Fruit fly (Drosophila melanogaster) whole organism, embryonic: ENCODE data around the gene CG11052.

Source experiments
- C15 ChIP-seq: fragments of 200-800 bp; sonication (Bioruptor generic); IDR thresholded peaks from 3 replicates; pipeline ENCODE4 v1.3.6; 2022; ENCODE audit warnings: missing biosample characterization, missing genetic modification characterization
- CG10267 ChIP-seq: fragments of 200-800 bp; sonication (Bioruptor generic); optimal IDR thresholded peaks from 2 replicates; lab custom pipeline; 2018; ENCODE audit warnings: missing biosample characterization, mild to moderate bottlenecking, missing genetic modification characterization, moderate library complexity
- CG10431 ChIP-seq: fragments of 200-800 bp; sonication (Bioruptor generic); optimal IDR thresholded peaks from 3 replicates; lab custom pipeline; 2018; ENCODE audit warnings: missing biosample characterization, mild to moderate bottlenecking, missing genetic modification characterization
- CG10543 ChIP-seq: fragments of 200-800 bp; sonication (Bioruptor generic); optimal IDR thresholded peaks from 3 replicates; lab custom pipeline; 2017; ENCODE audit warnings: missing biosample characterization, mild to moderate bottlenecking, missing genetic modification characterization, moderate library complexity
- CG12104 ChIP-seq: fragments of 200-800 bp; sonication (Bioruptor generic); optimal IDR thresholded peaks from 3 replicates; lab custom pipeline; 2016; ENCODE audit warnings: missing biosample characterization, missing genetic modification characterization
- CG12391 ChIP-seq: fragments of 200-800 bp; sonication (Bioruptor generic); optimal IDR thresholded peaks from 3 replicates; lab custom pipeline; 2018; ENCODE audit warnings: missing biosample characterization, mild to moderate bottlenecking, missing genetic modification characterization, moderate library complexity
- CG14667 ChIP-seq: fragments of 200-800 bp; sonication (Bioruptor generic); IDR thresholded peaks from 2 replicates; pipeline ENCODE4 v1.3.6; 2022; ENCODE audit warnings: missing biosample characterization, missing genetic modification characterization
- CG15073 ChIP-seq: fragments of 200-800 bp; sonication (Bioruptor generic); optimal IDR thresholded peaks from 2 replicates; lab custom pipeline; 2016; ENCODE audit warnings: missing biosample characterization, missing genetic modification characterization
- CG1603 ChIP-seq: fragments of 200-800 bp; sonication (Bioruptor generic); optimal IDR thresholded peaks from 2 replicates; lab custom pipeline; 2019; ENCODE audit warnings: missing biosample characterization, mild to moderate bottlenecking, missing genetic modification characterization, moderate library complexity
- CG17912 ChIP-seq: fragments of 200-800 bp; sonication (Bioruptor generic); optimal IDR thresholded peaks from 2 replicates; lab custom pipeline; 2018; ENCODE audit warnings: missing biosample characterization, mild to moderate bottlenecking, missing genetic modification characterization
- CG1832 ChIP-seq: fragments of 200-800 bp; sonication (Bioruptor generic); optimal IDR thresholded peaks from 2 replicates; lab custom pipeline; 2017; ENCODE audit warnings: missing biosample characterization, mild to moderate bottlenecking, missing genetic modification characterization, inconsistent platforms
- CG2120 ChIP-seq: fragments of 200-800 bp; sonication (Bioruptor generic); optimal IDR thresholded peaks from 3 replicates; lab custom pipeline; 2016; ENCODE audit warnings: missing biosample characterization, missing genetic modification characterization
- CG2889 ChIP-seq: fragments of 200-800 bp; sonication (Bioruptor generic); IDR thresholded peaks from 3 replicates; pipeline ENCODE4 v1.3.6; 2022; ENCODE audit warnings: missing biosample characterization, missing genetic modification characterization
- CG3065 ChIP-seq: fragments of 200-800 bp; sonication (Bioruptor generic); optimal IDR thresholded peaks from 2 replicates; lab custom pipeline; 2016; ENCODE audit warnings: missing biosample characterization, missing genetic modification characterization
- CG31441 ChIP-seq: fragments of 200-800 bp; sonication (Bioruptor generic); IDR thresholded peaks from 2 replicates; pipeline ENCODE4 v1.3.6; 2022; ENCODE audit warnings: missing biosample characterization, missing genetic modification characterization
- CG3726 ChIP-seq: fragments of 200-800 bp; sonication (Bioruptor generic); IDR thresholded peaks from 3 replicates; pipeline ENCODE4, ENCODE4 v1.3.6; 2022; ENCODE audit warnings: missing biosample characterization, missing genetic modification characterization
- CG3995 ChIP-seq: fragments of 200-800 bp; sonication (Bioruptor generic); optimal IDR thresholded peaks from 3 replicates; lab custom pipeline; 2016; ENCODE audit warnings: missing biosample characterization, missing genetic modification characterization
- CG42726 ChIP-seq: fragments of 200-800 bp; sonication (Bioruptor generic); IDR thresholded peaks from 2 replicates; pipeline ENCODE4 v1.3.6; 2022; ENCODE audit warnings: missing biosample characterization, missing genetic modification characterization; ENCODE audit not compliant: partially characterized antibody
- CG43689 ChIP-seq: fragments of 200-800 bp; sonication (Bioruptor generic); IDR thresholded peaks from 2 replicates; pipeline ENCODE4 v1.3.6; 2022; ENCODE audit warnings: missing biosample characterization, missing genetic modification characterization
- CG4424 ChIP-seq: fragments of 200-800 bp; sonication (Bioruptor generic); optimal IDR thresholded peaks from 3 replicates; lab custom pipeline; 2016; ENCODE audit warnings: missing biosample characterization, missing genetic modification characterization
- CG5245 ChIP-seq: fragments of 200-800 bp; sonication (Bioruptor generic); optimal IDR thresholded peaks from 3 replicates; lab custom pipeline; 2016; ENCODE audit warnings: missing biosample characterization, missing genetic modification characterization
- CG5953 ChIP-seq: fragments of 200-800 bp; sonication (Bioruptor generic); IDR thresholded peaks from 2 replicates; pipeline ENCODE4 v1.3.6; 2022; ENCODE audit warnings: missing biosample characterization, missing genetic modification characterization
- CG6272 ChIP-seq: fragments of 200-800 bp; sonication (Bioruptor generic); IDR thresholded peaks from 2 replicates; pipeline ENCODE4 v1.3.6; 2022; ENCODE audit warnings: missing biosample characterization, missing genetic modification characterization
- CG8388 ChIP-seq: fragments of 200-800 bp; sonication (Bioruptor generic); optimal IDR thresholded peaks from 2 replicates; lab custom pipeline; 2019; ENCODE audit warnings: missing biosample characterization, mild to moderate bottlenecking, missing genetic modification characterization, moderate library complexity
- CG9932 ChIP-seq: fragments of 200-800 bp; sonication (Bioruptor generic); IDR thresholded peaks from 2 replicates; pipeline ENCODE4 v1.3.6; 2022; ENCODE audit warnings: missing biosample characterization, missing genetic modification characterization
- Dad ChIP-seq: fragments of 200-800 bp; sonication (Bioruptor generic); optimal IDR thresholded peaks from 3 replicates; lab custom pipeline; 2016; ENCODE audit warnings: missing biosample characterization, missing genetic modification characterization
- Doc3 ChIP-seq: fragments of 200-800 bp; sonication (Bioruptor generic); IDR thresholded peaks from 3 replicates; pipeline ENCODE4 v1.3.6; 2022; ENCODE audit warnings: missing biosample characterization, missing genetic modification characterization; ENCODE audit not compliant: partially characterized antibody
- E2f1 ChIP-seq: fragments of 200-800 bp; sonication (Bioruptor generic); IDR thresholded peaks from 2 replicates; pipeline ENCODE4 v1.3.6; 2022; ENCODE audit warnings: missing biosample characterization, missing genetic modification characterization
- Eip74EF ChIP-seq, 2 experiments: fragments of 200-800 bp in 1 of 2; fragments of >200 bp in 1 of 2; sonication (Bioruptor generic) in 1 of 2; optimal IDR thresholded peaks; 2 replicates each; lab custom pipeline; 2017 to 2019; ENCODE audit warnings: missing biosample characterization in 2 of 2, missing genetic modification characterization in 2 of 2, mild to moderate bottlenecking in 1 of 2, moderate library complexity in 1 of 2
- H2.0 ChIP-seq: fragments of 200-800 bp; sonication (Bioruptor generic); IDR thresholded peaks from 2 replicates; pipeline ENCODE4 v1.3.6; 2022; ENCODE audit warnings: missing biosample characterization, missing genetic modification characterization
- Hr51 ChIP-seq, 2 experiments: fragments of 200-800 bp; sonication (Bioruptor generic); optimal IDR thresholded peaks; 2 replicates in 1 of 2; 3 replicates in 1 of 2; lab custom pipeline; 2016 to 2018; ENCODE audit warnings: missing biosample characterization in 2 of 2, missing genetic modification characterization in 2 of 2, mild to moderate bottlenecking in 1 of 2, moderate library complexity in 1 of 2
- Max ChIP-seq: fragments of 200-800 bp; sonication (Bioruptor generic); optimal IDR thresholded peaks from 2 replicates; lab custom pipeline; 2016; ENCODE audit warnings: missing biosample characterization, mild to moderate bottlenecking, missing genetic modification characterization
- Mrtf ChIP-seq: fragments of 200-800 bp; sonication (Bioruptor generic); IDR thresholded peaks from 3 replicates; pipeline ENCODE4 v1.3.6; 2022; ENCODE audit warnings: missing biosample characterization, missing genetic modification characterization
- Oaz ChIP-seq: fragments of 200-800 bp; sonication (Bioruptor generic); IDR thresholded peaks from 2 replicates; pipeline ENCODE4 v1.3.6; 2022; ENCODE audit warnings: missing biosample characterization, missing genetic modification characterization
- Sox102F ChIP-seq: fragments of 200-800 bp; sonication (Bioruptor generic); optimal IDR thresholded peaks from 2 replicates; lab custom pipeline; 2018; ENCODE audit warnings: missing biosample characterization, mild to moderate bottlenecking, missing genetic modification characterization, moderate library complexity
- TFAM ChIP-seq: fragments of 200-800 bp; sonication (Bioruptor generic); optimal IDR thresholded peaks from 2 replicates; lab custom pipeline; 2017; ENCODE audit warnings: missing biosample characterization, missing genetic modification characterization, inconsistent platforms
- caup ChIP-seq: fragments of 200-800 bp; sonication (Bioruptor generic); optimal IDR thresholded peaks from 3 replicates; lab custom pipeline; 2017; ENCODE audit warnings: missing biosample characterization, mild to moderate bottlenecking, missing genetic modification characterization, moderate library complexity; ENCODE audit not compliant: severe bottlenecking
- ci ChIP-seq: fragments of 200-800 bp; sonication (Bioruptor generic); IDR thresholded peaks from 3 replicates; pipeline ENCODE4 v1.3.6; 2022; ENCODE audit warnings: missing biosample characterization, missing genetic modification characterization
- gcm2 ChIP-seq: fragments of 200-800 bp; sonication (Bioruptor generic); optimal IDR thresholded peaks from 2 replicates; lab custom pipeline; 2016; ENCODE audit warnings: missing biosample characterization, missing genetic modification characterization
- gro ChIP-seq: fragments of 200-800 bp; sonication (Bioruptor generic); optimal IDR thresholded peaks from 2 replicates; lab custom pipeline; 2016; ENCODE audit warnings: missing biosample characterization, missing genetic modification characterization
- gsb ChIP-seq: fragments of 200-800 bp; sonication (Bioruptor generic); IDR thresholded peaks from 2 replicates; pipeline ENCODE4 v1.3.6; 2022; ENCODE audit warnings: missing biosample characterization, missing genetic modification characterization
- hth ChIP-seq: fragments of >200 bp; optimal IDR thresholded peaks from 2 replicates; lab custom pipeline; 2017; ENCODE audit warnings: inconsistent platforms
- ind ChIP-seq: fragments of 200-800 bp; sonication (Bioruptor generic); optimal IDR thresholded peaks from 3 replicates; lab custom pipeline; 2016; ENCODE audit warnings: missing biosample characterization, missing genetic modification characterization
- mld ChIP-seq: fragments of 200-800 bp; sonication (Bioruptor generic); IDR thresholded peaks from 3 replicates; pipeline ENCODE4 v1.3.6; 2022; ENCODE audit warnings: missing biosample characterization, missing genetic modification characterization; ENCODE audit not compliant: partially characterized antibody
- sna ChIP-seq: fragments of 200-800 bp; sonication (Bioruptor generic); IDR thresholded peaks from 2 replicates; pipeline ENCODE4 v1.3.6; 2022; ENCODE audit warnings: missing biosample characterization, missing genetic modification characterization; ENCODE audit not compliant: partially characterized antibody
- tll ChIP-seq, 2 experiments: fragments of 200-800 bp in 1 of 2; fragments of >200 bp in 1 of 2; sonication (Bioruptor generic) in 1 of 2; optimal IDR thresholded peaks; 2 replicates each; lab custom pipeline; 2017 to 2019; ENCODE audit warnings: missing biosample characterization in 2 of 2, missing genetic modification characterization in 2 of 2, mild to moderate bottlenecking in 1 of 2, moderate library complexity in 1 of 2
- wek ChIP-seq: fragments of 200-800 bp; sonication (Bioruptor generic); optimal IDR thresholded peaks from 3 replicates; lab custom pipeline; 2018; ENCODE audit warnings: missing biosample characterization, mild to moderate bottlenecking, missing genetic modification characterization, moderate library complexity
- wor ChIP-seq: fragments of 200-800 bp; sonication (Bioruptor generic); IDR thresholded peaks from 2 replicates; pipeline ENCODE4 v1.3.6; 2022; ENCODE audit warnings: missing biosample characterization, missing genetic modification characterization
- zen2 ChIP-seq: fragments of 200-800 bp; sonication (Bioruptor generic); IDR thresholded peaks from 3 replicates; pipeline ENCODE4 v1.3.6; 2022; ENCODE audit warnings: missing biosample characterization, missing genetic modification characterization; ENCODE audit not compliant: partially characterized antibody

The CG11052 gene

DNA sequence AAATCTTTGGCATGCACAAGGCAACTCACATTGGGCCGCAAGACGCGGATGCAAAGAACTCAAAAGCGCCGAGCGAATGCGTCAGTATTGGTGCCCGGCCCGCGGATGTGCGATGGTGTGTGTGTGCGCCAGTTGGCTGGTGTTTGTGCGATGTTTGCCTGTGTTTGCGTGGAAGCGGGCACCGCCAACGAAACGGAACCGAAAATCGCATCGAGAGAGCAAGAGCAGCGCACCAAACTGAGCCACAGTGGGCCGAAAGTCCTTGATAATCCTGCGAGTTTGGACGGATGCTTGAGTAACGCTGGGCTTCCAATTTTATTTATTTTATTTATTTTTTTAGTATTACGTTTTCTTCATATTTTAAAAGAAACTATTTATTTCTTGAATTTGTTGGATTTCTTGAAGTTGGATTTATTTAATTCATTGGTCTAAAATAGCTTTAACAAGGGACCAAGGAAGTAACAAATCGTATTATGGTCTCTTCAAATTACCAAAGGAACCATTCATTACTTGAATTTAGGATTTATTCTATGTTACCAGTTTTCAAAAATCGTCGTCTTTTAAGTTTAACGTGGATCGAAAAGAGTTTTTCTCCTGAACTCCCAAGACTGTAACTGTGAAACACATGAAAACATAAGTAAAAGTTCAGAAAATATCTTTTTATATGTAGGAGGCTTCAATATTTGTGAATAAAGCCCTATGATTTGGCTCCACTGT, 46.2 kb downstream of the CG11052 start (continued):
- peak; percentile 25; the same call in 1 of the 2 replicates for TF ChIP-seq CG14667
- TF ChIP-seq Doc3 (GFP tag; lab: Robert Waterston, UW) = no peak
- no peak for TF ChIP-seq CG15073 (GFP tag; lab: Kevin White, UChicago)
- no peak for TF ChIP-seq CG1603
- no peak for TF ChIP-seq ind
- 0 out of 2 replicates have a peak, but pooled peaks have one; percentile 6 for TF ChIP-seq CG6272
- TF ChIP-seq CG8388 (GFP tag; lab: Kevin White, UChicago) = peak; percentile 53
- TF ChIP-seq CG2120 = no peak
- TF ChIP-seq Oaz (GFP tag; lab: Robert Waterston, UW) = no peak
- no peak for TF ChIP-seq mld (GFP tag; lab: Robert Waterston, UW)
- TF ChIP-seq CG31441 (GFP tag; lab: Robert Waterston, UW) = peak; percentile 82
- no peak for TF ChIP-seq Eip74EF (GFP tag; optimal IDR thresholded peaks at IDR 0.05; lab: Kevin White, UChicago)
- TF ChIP-seq C15 (GFP tag; lab: Robert Waterston, UW) = no peak
- peak; percentile 46; the same call in 1 of the 2 replicates for TF ChIP-seq CG5953
- peak; percentile 40 for TF ChIP-seq CG12104 (GFP tag; lab: Kevin White, UChicago)
- no peak for TF ChIP-seq Hr51 (GFP tag; optimal IDR thresholded peaks at IDR 0.05; lab: Kevin White, UChicago)
- no peak for TF ChIP-seq sna (GFP tag; lab: Robert Waterston, UW)
- TF ChIP-seq gsb (GFP tag; lab: Robert Waterston, UW) = no peak
- no peak for TF ChIP-seq hth (lab: Kevin White, UChicago)
- no peak for TF ChIP-seq gro (GFP tag; lab: Kevin White, UChicago)
- 0 out of 2 replicates have a peak, but pooled peaks have one; percentile 18 for TF ChIP-seq H2.0 (GFP tag; lab: Robert Waterston, UW)
- TF ChIP-seq wor (GFP tag; lab: Robert Waterston, UW) = peak; percentile 39; the same call in 1 of the 2 replicates
- TF ChIP-seq zen2 = no peak
- TF ChIP-seq CG4424 = peak; percentile 76
- TF ChIP-seq CG43689 = no peak
- no peak for TF ChIP-seq CG42726
- TF ChIP-seq gcm2 (GFP tag; lab: Kevin White, UChicago) = no peak
- no peak for TF ChIP-seq Mrtf (GFP tag; lab: Robert Waterston, UW)
- TF ChIP-seq CG9932 (GFP tag; lab: Robert Waterston, UW) = no peak
- no peak for TF ChIP-seq CG3995 (GFP tag; lab: Kevin White, UChicago)
- 0 out of 2 replicates have a peak, but pooled peaks have one; percentile 22 for TF ChIP-seq E2f1 (GFP tag; lab: Robert Waterston, UW)
- TF ChIP-seq CG1832 (GFP tag; lab: Kevin White, UChicago) = no peak
- no peak for TF ChIP-seq TFAM
- TF ChIP-seq ci (GFP tag; lab: Robert Waterston, UW) = no peak
- peak; percentile 48 for TF ChIP-seq Sox102F (GFP tag; lab: Kevin White, UChicago)
- TF ChIP-seq CG10431 = peak; percentile 47
- no peak for TF ChIP-seq CG5245 (GFP tag; lab: Kevin White, UChicago)
- peak; percentile 58 for TF ChIP-seq CG10267
- TF ChIP-seq CG3726 (GFP tag; lab: Robert Waterston, UW) = no peak
- TF ChIP-seq CG12391 (tag; lab: Kevin White, UChicago) = peak; percentile 59
- TF ChIP-seq CG2889 (GFP tag; lab: Robert Waterston, UW) = no peak
- no peak for TF ChIP-seq CG17912
- no peak for TF ChIP-seq tll (GFP tag; optimal IDR thresholded peaks at IDR 0.05; lab: Kevin White, UChicago)
- no peak for TF ChIP-seq CG10543 (GFP tag; lab: Kevin White, UChicago)
- TF ChIP-seq Dad = no peak
- TF ChIP-seq wek (GFP tag; lab: Kevin White, UChicago) = no peak
- peak; percentile 20 for TF ChIP-seq Max (GFP tag; lab: Kevin White, UChicago)
- no peak for TF ChIP-seq CG3065 (GFP tag; lab: Kevin White, UChicago)
- no peak for TF ChIP-seq caup (GFP tag; lab: Kevin White, UChicago)
